Fruit fly (Drosophila melanogaster) whole organism: Measurements from ENCODE around the gene CG34448.

ENCODE experiments used
- CG8478 ChIP-seq: fragments of >200 bp; optimal IDR thresholded peaks from 2 replicates; lab custom pipeline; 2018; ENCODE audit warnings: inconsistent platforms
- Dll ChIP-seq: fragments of >200 bp; optimal IDR thresholded peaks from 2 replicates; lab custom pipeline; 2017
- EcR ChIP-seq, 2 experiments: fragments of >200 bp; optimal IDR thresholded peaks; 2 replicates each; lab custom pipeline; 2017; ENCODE audit warnings: missing biosample characterization in 2 of 2, missing genetic modification characterization in 2 of 2, missing genetic modification reagents in 2 of 2
- pan ChIP-seq: fragments of >200 bp; optimal IDR thresholded peaks from 2 replicates; lab custom pipeline; 2017
- psq ChIP-seq: fragments of >200 bp; optimal IDR thresholded peaks from 2 replicates; lab custom pipeline; 2017
- usp ChIP-seq: fragments of >200 bp; optimal IDR thresholded peaks from 2 replicates; lab custom pipeline; 2017; ENCODE audit warnings: missing biosample characterization, missing genetic modification characterization, mixed read lengths

Gene CG34448

DNA sequence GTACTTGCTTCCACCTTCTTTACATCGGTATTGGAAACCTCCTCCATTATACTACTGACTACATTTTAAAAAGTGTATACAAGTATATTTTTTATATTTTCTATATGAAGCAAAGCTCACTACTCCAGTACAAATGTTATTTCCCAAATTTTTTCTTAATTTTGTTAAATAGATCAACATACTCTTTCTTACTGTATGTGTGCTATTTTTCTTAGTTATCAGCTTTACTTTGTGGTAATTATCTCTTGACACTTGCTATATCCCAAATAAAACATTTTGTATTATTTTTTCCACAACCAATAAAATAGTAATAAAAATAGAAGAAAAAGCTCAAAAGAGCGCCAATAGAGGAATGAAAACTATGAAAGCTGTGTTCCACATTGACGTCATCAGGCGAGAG lies 27.2 kb downstream of the CG34448 start, which contains the start of gene CG43750:
CG43750 (minus strand) TSS at position 101 of the 400 bp plus-strand sequence.
- TF ChIP-seq Dll (lab: Kevin White, UChicago) = no peak
- TF ChIP-seq psq (lab: Kevin White, UChicago) = no peak

DNA sequence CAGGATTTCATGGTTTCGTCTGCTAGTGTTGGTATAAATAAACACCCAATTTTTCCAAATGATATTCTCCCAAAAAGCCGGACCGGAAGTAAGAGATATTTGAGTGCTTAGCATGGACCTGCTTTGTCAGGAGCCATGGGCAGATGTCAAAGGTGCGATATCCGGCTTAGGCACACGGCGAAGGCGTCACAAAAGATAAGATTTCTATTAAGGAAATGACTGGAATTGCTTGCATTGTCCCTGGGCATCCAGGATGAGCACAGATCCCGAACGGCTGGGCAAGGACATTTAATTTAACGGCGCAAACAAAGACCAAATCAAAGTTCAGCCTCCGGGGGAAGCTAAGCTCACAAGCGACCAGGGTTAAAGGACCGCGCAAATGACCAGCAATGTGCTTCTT lies 32.1 kb downstream of the CG34448 start, which contains the start of gene CG3557:
CG3557 (minus strand) TSS at position 101 of the 400 bp plus-strand sequence.
- TF ChIP-seq usp (GFP tag; lab: Kevin White, UChicago) = no peak
- TF ChIP-seq psq (lab: Kevin White, UChicago) = no peak
- no peak for TF ChIP-seq CG8478 (lab: Kevin White, UChicago)
- TF ChIP-seq Dll (lab: Kevin White, UChicago) = no peak
- TF ChIP-seq EcR (GFP tag; optimal IDR thresholded peaks at IDR 0.05; lab: Kevin White, UChicago) = no peak
- no peak for TF ChIP-seq pan (lab: Kevin White, UChicago)

DNA sequence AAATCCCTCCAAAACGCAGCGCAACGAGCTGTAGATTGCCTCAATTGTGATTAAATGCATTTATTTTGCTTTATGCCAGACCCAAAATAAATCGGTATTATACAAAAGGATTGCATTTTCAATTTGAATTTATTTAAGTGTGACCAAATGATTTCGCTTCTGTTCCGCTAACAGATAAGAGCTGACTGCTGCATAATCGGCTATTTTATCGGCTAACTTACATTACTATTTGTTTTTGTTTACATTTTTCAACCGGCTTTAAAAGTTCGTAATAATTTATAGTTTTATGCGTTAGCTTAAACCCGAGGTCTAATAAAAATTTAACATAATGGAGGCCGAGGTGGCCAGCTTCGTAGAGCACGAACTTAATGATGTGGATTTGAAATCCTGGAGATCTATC lies 34.8 kb downstream of the CG34448 start, which contains the start of gene PIG-Wa:
PIG-Wa (plus strand) TSS at position 232 of the 400 bp plus-strand sequence.
- no peak for TF ChIP-seq psq (lab: Kevin White, UChicago)
- TF ChIP-seq CG8478 (lab: Kevin White, UChicago) = no peak
- TF ChIP-seq Dll (lab: Kevin White, UChicago) = no peak
- TF ChIP-seq usp (GFP tag; lab: Kevin White, UChicago) = no peak
- TF ChIP-seq EcR (GFP tag; optimal IDR thresholded peaks at IDR 0.05; lab: Kevin White, UChicago) = no peak
- no peak for TF ChIP-seq pan (lab: Kevin White, UChicago)

DNA sequence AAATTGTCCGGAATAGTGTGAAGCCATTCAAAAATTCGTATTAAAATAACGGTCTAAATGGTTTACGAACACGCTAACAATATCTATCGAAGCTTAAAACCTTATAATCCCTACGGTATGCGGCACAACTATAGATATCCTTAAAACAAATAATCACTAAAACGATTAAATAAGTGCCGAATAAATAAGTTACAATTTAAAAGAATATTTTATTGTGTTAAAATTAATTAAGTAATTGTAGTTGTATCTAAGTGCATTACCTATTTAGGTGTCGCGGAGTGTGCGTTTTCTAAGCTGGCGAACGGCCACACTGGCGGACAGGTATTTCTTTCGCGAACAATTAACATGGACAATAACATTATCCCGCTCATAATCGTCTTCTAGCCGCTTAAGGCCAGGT lies 37.0 kb downstream of the CG34448 start, which contains the start of gene Eogt:
Eogt (plus strand) TSS at position 293 of the 400 bp plus-strand sequence.
- no peak for TF ChIP-seq psq (lab: Kevin White, UChicago)
- TF ChIP-seq Dll (lab: Kevin White, UChicago) = no peak
- TF ChIP-seq usp (GFP tag; lab: Kevin White, UChicago) = no peak
- no peak for TF ChIP-seq pan (lab: Kevin White, UChicago)
- no peak for TF ChIP-seq EcR (GFP tag; optimal IDR thresholded peaks at IDR 0.05; lab: Kevin White, UChicago)
- TF ChIP-seq CG8478 (lab: Kevin White, UChicago) = no peak

DNA sequence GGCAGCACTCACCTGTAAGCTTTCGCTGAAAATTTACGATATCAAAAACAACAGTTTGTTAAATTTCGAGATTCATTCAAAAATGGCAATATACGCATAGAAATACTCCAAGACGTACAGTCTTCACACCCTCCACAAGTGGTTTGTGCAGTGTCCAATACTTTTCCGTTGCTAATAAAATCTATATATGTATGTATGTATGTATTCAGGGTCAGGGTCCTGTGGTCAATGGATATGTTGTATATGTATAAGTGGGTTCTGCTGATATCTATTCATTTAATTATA lies 41.4 kb downstream of the CG34448 start:
- TF ChIP-seq pan (lab: Kevin White, UChicago) (no peak), psq (lab: Kevin White, UChicago) (no peak), usp (GFP tag; lab: Kevin White, UChicago) (no peak), Dll (lab: Kevin White, UChicago) (no peak), CG8478 (lab: Kevin White, UChicago) (no peak)

DNA sequence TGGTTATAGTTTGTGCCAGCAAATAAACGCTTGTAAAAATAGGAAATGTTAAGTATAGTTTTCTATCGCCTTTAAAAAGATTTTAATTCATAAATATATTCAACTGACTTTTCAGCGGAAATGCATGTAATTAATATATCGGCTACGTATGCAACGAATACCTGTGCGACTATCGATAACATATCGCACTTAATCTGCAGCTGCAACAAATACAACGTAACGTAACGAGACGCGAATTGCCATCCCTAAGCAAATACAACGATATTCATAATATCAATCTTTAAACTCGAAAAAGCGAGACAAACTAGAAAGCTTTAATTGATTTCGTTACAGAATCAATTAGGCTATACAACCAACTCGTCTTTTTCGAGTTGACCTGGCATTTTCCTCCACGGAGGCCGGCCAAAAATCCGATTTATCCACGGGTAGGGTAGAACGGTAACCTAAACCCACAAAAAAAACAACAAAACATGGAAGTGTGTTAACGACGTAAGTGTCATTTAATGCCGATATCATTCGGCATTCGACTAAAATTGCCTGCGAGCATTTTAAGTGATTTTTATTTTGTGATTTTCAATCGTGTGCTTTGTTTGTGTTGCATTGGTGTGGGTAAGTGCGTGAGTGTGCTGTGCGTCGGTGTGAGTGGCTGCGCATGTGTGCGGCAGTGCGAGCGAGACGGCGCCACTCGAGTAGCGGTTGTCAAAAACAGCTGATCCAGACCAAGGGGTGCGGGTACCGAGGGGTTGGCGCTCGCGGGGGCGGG lies 41.9 kb downstream of the CG34448 start, which contains the start of gene Atxn7:
Atxn7 (plus strand) TSS at position 187 of the 763 bp plus-strand sequence.
- TF ChIP-seq CG8478 (lab: Kevin White, UChicago) = peak; percentile 60
- no peak for TF ChIP-seq EcR (GFP tag; optimal IDR thresholded peaks at IDR 0.05; lab: Kevin White, UChicago)
- no peak for TF ChIP-seq psq (lab: Kevin White, UChicago)

DNA sequence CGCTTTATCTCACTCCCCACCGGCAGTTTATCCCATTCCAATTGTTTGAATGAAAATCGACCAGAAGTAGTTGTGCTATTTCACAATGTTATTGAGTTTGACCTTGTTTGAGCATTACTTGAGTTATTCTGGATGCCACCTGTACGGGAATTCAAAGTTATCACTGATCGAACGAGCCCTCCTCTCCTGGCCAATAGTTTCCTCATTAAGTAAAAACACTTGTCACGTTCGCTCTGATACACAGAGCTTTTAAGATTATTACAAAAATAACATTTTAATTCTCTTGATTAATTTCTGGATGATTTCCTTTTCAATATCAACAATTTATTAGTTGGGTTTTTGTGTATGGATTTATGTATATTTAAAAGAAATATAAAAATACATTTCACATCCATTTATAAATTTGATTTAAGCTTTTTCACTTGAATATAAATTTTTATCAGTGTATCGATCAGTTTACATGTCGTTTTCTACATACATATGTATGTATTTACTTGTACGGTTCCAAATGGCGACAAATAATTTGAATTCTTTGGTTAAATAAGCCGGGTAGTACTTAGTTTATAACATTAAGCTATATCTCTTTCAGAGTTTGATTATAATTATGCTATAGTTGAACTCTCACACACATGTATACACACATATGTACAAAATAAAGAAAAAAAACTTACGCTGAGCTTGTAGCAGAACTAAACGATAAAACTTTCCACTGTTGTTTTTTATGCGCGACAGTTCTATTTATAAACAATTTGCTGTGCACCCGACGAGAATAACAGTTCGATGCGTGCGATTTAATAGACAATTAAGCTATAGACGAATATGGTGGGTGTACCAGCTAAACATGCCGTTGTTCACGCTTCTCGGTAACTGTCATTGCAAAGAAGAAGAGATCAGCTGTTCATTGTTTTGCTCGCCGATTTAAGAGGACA lies 43.7 kb downstream of the CG34448 start, which contains the start of the genes CG3609 and CG15390:
CG3609 (minus strand) TSS at position 810 of the 929 bp plus-strand sequence.
CG15390 (plus strand) TSS at position 896 of the 929 bp plus-strand sequence.
- TF ChIP-seq CG8478 (lab: Kevin White, UChicago) (no peak), psq (lab: Kevin White, UChicago) (no peak), EcR (GFP tag; optimal IDR thresholded peaks at IDR 0.05; lab: Kevin White, UChicago) (no peak), usp (GFP tag; lab: Kevin White, UChicago) (no peak), pan (lab: Kevin White, UChicago) (no peak), Dll (lab: Kevin White, UChicago) (no peak)

DNA sequence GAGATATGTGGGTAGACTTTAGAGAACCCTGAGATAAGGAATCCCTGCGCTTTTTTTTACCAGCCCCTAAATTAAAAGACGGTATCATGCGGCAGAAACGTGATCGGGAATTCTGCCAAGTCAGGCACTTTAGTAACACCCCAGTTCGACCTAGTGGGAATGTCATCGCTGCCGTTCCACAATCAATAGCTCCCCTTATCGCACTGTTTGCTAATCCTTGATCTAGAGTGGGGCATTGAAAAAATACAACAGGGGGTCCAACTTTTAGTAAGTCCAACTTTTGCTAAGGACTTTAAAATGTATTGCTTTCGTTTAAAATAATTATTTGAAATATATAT lies 45.7 kb downstream of the CG34448 start:
- TF ChIP-seq Dll (lab: Kevin White, UChicago) (no peak), psq (lab: Kevin White, UChicago) (no peak), usp (GFP tag; lab: Kevin White, UChicago) (no peak), pan (lab: Kevin White, UChicago) (no peak), EcR (GFP tag; optimal IDR thresholded peaks at IDR 0.05; lab: Kevin White, UChicago) (no peak), CG8478 (lab: Kevin White, UChicago) (no peak)

DNA sequence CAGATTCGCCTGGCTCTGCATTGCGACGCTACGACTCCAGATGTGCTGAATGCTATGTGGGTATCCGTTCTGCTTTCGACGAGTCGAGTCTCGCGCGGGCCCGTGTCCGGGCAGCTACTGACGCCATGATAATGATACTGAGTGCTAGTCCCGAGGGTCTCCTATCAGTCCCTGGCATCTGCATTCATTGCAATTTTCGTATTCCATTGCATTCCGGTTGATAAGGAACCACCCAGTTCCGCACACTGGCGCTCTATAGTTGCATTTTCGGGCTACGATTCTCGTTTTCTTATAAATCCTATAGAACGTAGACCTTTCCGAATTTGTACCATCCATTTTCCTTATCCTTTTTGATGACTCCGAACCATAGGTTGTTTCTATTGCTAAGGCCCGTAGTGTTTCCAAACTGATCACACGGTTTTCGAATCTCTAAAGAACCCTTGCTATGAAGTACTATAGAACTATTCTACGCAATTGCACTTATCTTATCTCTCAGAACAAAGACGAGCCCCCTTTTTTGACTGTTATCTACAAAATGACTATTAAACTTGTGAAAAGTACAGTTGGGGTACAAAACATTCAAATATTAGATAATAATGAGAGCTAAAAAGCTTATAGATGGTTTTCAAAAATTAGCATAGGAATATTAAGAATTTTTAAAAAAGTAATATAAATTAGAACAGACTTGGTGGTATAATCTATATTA lies 46.2 kb downstream of the CG34448 start, which contains the start of gene CG3597:
CG3597 (minus strand) TSS at position 119 of the 706 bp plus-strand sequence.
- TF ChIP-seq EcR (GFP tag; optimal IDR thresholded peaks at IDR 0.05; lab: Kevin White, UChicago) (no peak), CG8478 (lab: Kevin White, UChicago) (no peak), usp (GFP tag; lab: Kevin White, UChicago) (no peak), psq (lab: Kevin White, UChicago) (no peak), Dll (lab: Kevin White, UChicago) (no peak), pan (lab: Kevin White, UChicago) (no peak)

DNA sequence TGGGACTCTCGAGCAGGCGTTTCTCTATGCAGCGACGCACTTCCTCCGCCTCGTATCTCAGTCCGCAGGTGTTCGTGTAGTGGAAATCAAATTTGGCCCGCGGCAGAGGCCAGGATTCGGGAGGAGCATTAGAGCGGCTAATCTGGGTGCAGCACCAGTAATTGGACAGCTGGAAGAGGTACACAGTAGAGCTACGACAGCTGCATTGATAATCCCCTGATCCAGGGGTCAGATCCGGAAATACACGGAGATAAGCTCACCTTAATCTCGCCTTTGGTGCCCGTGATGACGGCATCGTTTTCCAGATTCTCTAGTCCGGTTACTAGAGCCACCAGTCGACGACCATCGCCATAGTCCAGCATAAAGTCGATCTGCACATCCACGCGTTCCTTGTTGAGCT lies 47.4 kb downstream of the CG34448 start:
- TF ChIP-seq Dll (lab: Kevin White, UChicago) = no peak
- no peak for TF ChIP-seq pan (lab: Kevin White, UChicago)
- TF ChIP-seq psq (lab: Kevin White, UChicago) = no peak
- TF ChIP-seq EcR (GFP tag; optimal IDR thresholded peaks at IDR 0.05; lab: Kevin White, UChicago) = no peak
- TF ChIP-seq CG8478 (lab: Kevin White, UChicago) = no peak
- TF ChIP-seq usp (GFP tag; lab: Kevin White, UChicago) = no peak
